Worm (Caenorhabditis elegans) whole organism, early embryonic: ENCODE data around the gene R02E12.12.
A peak's percentile ranks its signal among the peaks of the same experiment; 100 is the strongest.

ENCODE experiments used
- F13C5.2 ChIP-seq: sonication (generic microtip); optimal IDR thresholded peaks from 2 replicates; lab custom pipeline; 2017; ENCODE audit warnings: mild to moderate bottlenecking, missing genetic modification characterization, inconsistent platforms, missing compliant biosample characterization
- scrt-1 ChIP-seq: fragments of 200-800 bp; sonication (Bioruptor generic); IDR thresholded peaks from 2 replicates; pipeline ENCODE4 v1.3.6; 2022; ENCODE audit warnings: missing genetic modification characterization, missing compliant biosample characterization
- sea-1 ChIP-seq: fragments of 200-800 bp; sonication (Bioruptor generic); conservative IDR thresholded peaks from 2 replicates; pipeline ENCODE4 v1.3.6; 2022; ENCODE audit warnings: missing genetic modification characterization, missing compliant biosample characterization
- tbx-11 ChIP-seq: fragments of 200-800 bp; sonication (Bioruptor generic); IDR thresholded peaks from 2 replicates; pipeline ENCODE4 v1.3.6; 2022; ENCODE audit warnings: missing genetic modification characterization, missing compliant biosample characterization

- TF ChIP-seq sea-1 (GFP tag; lab: Robert Waterston, UW) (peak; percentile 94), scrt-1 (GFP tag; lab: Robert Waterston, UW) (peak; percentile 90), F13C5.2 (tag; lab: Kevin White, UChicago) (peak; percentile 95), tbx-11 (GFP tag; lab: Robert Waterston, UW) (peak; percentile 96)
Measured at ce11 chrX:3969980-3970403, 33.3 kb upstream of the R02E12.12 start.
